Fruit fly (Drosophila melanogaster) whole organism, embryonic: ENCODE data around the gene por.

Experiments
- CG2116 ChIP-seq: fragments of 200-800 bp; sonication (Bioruptor generic); optimal IDR thresholded peaks from 3 replicates; lab custom pipeline; 2018; ENCODE audit warnings: missing biosample characterization, mild to moderate bottlenecking, missing genetic modification characterization
- CG42726 ChIP-seq: fragments of 200-800 bp; sonication (Bioruptor generic); IDR thresholded peaks from 2 replicates; pipeline ENCODE4 v1.3.6; 2022; ENCODE audit warnings: missing biosample characterization, missing genetic modification characterization; ENCODE audit not compliant: partially characterized antibody
- CG6854 ChIP-seq: fragments of 200-800 bp; sonication (Bioruptor generic); optimal IDR thresholded peaks from 3 replicates; lab custom pipeline; 2017; ENCODE audit warnings: missing biosample characterization, mild to moderate bottlenecking, missing genetic modification characterization
- CG8478 ChIP-seq: fragments of >200 bp; optimal IDR thresholded peaks from 2 replicates; lab custom pipeline; 2018
- CTCF ChIP-seq: fragments of 200-800 bp; sonication (Bioruptor generic); optimal IDR thresholded peaks from 2 replicates; lab custom pipeline; 2017; ENCODE audit warnings: missing biosample characterization, mild to moderate bottlenecking, missing genetic modification characterization, moderate library complexity
- Dbx ChIP-seq: fragments of 200-800 bp; sonication (Bioruptor generic); IDR thresholded peaks from 3 replicates; pipeline ENCODE4 v1.3.6; 2022; ENCODE audit warnings: missing biosample characterization, missing genetic modification characterization
- ERR ChIP-seq: fragments of 200-800 bp; sonication (Bioruptor generic); optimal IDR thresholded peaks from 2 replicates; lab custom pipeline; 2016; ENCODE audit warnings: missing biosample characterization, missing genetic modification characterization
- Fer1 ChIP-seq: fragments of 200-800 bp; sonication (Bioruptor generic); optimal IDR thresholded peaks from 2 replicates; lab custom pipeline; 2017; ENCODE audit warnings: missing biosample characterization, mild to moderate bottlenecking, missing genetic modification characterization
- Fer3 ChIP-seq: fragments of 200-800 bp; sonication (Bioruptor generic); optimal IDR thresholded peaks from 2 replicates; lab custom pipeline; 2018; ENCODE audit warnings: missing biosample characterization, mild to moderate bottlenecking, missing genetic modification characterization, moderate library complexity
- Hmx ChIP-seq: fragments of 200-800 bp; sonication (Bioruptor generic); optimal IDR thresholded peaks from 2 replicates; lab custom pipeline; 2016; ENCODE audit warnings: missing biosample characterization, missing genetic modification characterization
- en ChIP-seq: fragments of 200-800 bp; sonication (Bioruptor generic); optimal IDR thresholded peaks from 2 replicates; lab custom pipeline; 2016; ENCODE audit warnings: missing biosample characterization, missing genetic modification characterization

dm6 chrX:18409938-18410337 is 30.3 kb upstream of the por start, which contains the start of gene Nt5b:
- TF ChIP-seq Fer1 (GFP tag; lab: Kevin White, UChicago) = no peak
- no peak for TF ChIP-seq CTCF (GFP tag; lab: Kevin White, UChicago)
- TF ChIP-seq CG2116 (GFP tag; lab: Kevin White, UChicago) = peak; percentile 15
- no peak for TF ChIP-seq CG42726 (GFP tag; lab: Robert Waterston, UW)
- TF ChIP-seq CG6854 (GFP tag; lab: Kevin White, UChicago) = no peak
- no peak for TF ChIP-seq Fer3 (tag; lab: Kevin White, UChicago)
- TF ChIP-seq en (GFP tag; lab: Kevin White, UChicago) = no peak
- TF ChIP-seq Hmx (GFP tag; lab: Kevin White, UChicago) = no peak
- no peak for TF ChIP-seq CG8478
- TF ChIP-seq Dbx (GFP tag; lab: Robert Waterston, UW) = no peak
- TF ChIP-seq ERR (GFP tag; lab: Kevin White, UChicago) = no peak
